Worm (Caenorhabditis elegans): ENCODE data around the gene agr-1.

The agr-1 gene

DNA sequence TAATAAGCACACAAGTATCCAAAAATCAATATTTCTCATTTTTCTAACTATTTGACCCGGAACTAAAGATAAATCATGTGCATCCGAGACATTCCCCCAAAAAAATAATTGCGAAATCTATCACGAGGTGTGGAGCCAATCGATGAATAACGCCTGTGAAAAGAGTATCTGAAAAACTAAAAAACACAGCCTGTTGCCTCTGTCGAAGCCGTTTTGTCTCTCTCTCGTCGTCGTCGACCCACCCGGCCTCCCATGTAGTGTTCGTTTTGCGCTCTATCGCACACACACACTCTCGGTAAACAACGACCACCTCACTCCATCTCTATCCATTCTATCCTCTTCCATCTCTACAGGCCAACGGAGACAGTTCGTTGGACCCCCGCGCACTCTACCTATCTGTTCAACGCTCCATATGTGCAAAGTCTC lies 7.8 kb upstream of the agr-1 start (continued):
- peak in 1 of 2 experiments; percentile 61 for TF ChIP-seq hif-1 (tag; optimal IDR thresholded peaks at IDR 0.05)
- TF ChIP-seq snpc-4 (tag; optimal IDR thresholded peaks at IDR 0.05): no peak
- peak; percentile 68 for TF ChIP-seq mep-1 (tag; optimal IDR thresholded peaks at IDR 0.05)
- TF ChIP-seq set-16 (GFP tag; IDR thresholded peaks at IDR 0.05): no peak
- TF ChIP-seq nhr-237 (tag; optimal IDR thresholded peaks at IDR 0.05): no peak
- TF ChIP-seq egl-43 (GFP tag; IDR thresholded peaks at IDR 0.05): peak; percentile 58; the same call in 1 of the 2 replicates
- TF ChIP-seq nhr-48 (tag; optimal IDR thresholded peaks at IDR 0.05): no peak
- peak; percentile 27 for TF ChIP-seq dve-1 (tag; optimal IDR thresholded peaks at IDR 0.05; ENCODE audit: insufficient read depth)
- no peak for TF ChIP-seq daf-8 (GFP tag; IDR thresholded peaks at IDR 0.05)
- no peak for TF ChIP-seq unc-130 (GFP tag; optimal IDR thresholded peaks at IDR 0.05)
- TF ChIP-seq aha-1 (tag): peak; percentile 90
- peak; percentile 34 for TF ChIP-seq ceh-28 (tag; optimal IDR thresholded peaks at IDR 0.05)
- peak; percentile 68 for TF ChIP-seq hmg-1.1 (GFP tag; IDR thresholded peaks at IDR 0.05)
- no peak for TF ChIP-seq ces-1 (GFP tag; optimal IDR thresholded peaks at IDR 0.05)
- TF ChIP-seq arid-1 (GFP tag; conservative IDR thresholded peaks at IDR 0.05): 0 out of 2 replicates have a peak, but pooled peaks have one; percentile 40
- TF ChIP-seq F49E8.2 (tag; optimal IDR thresholded peaks at IDR 0.05; ENCODE audit: borderline replicate concordance): no peak
- peak; percentile 29 for TF ChIP-seq F37D6.2 (tag; optimal IDR thresholded peaks at IDR 0.05)
- peak; percentile 95 for TF ChIP-seq hlh-30 (tag; optimal IDR thresholded peaks at IDR 0.05; ENCODE audit: insufficient read depth)
- peak; percentile 77; the same call in 1 of the 2 replicates for TF ChIP-seq D1046.2 (GFP tag; IDR thresholded peaks at IDR 0.05)
- TF ChIP-seq nhr-28 (tag; optimal IDR thresholded peaks at IDR 0.05): peak; percentile 80
- no peak for TF ChIP-seq snpc-1.2 (GFP tag; IDR thresholded peaks at IDR 0.05)
- TF ChIP-seq ceh-20 (GFP tag; IDR thresholded peaks at IDR 0.05): peak; percentile 77
- TF ChIP-seq daf-16 (GFP tag; optimal IDR thresholded peaks at IDR 0.05): peak in 1 of 2 experiments; percentile 57
- peak; percentile 20 for TF ChIP-seq daf-16 (tag; optimal IDR thresholded peaks at IDR 0.05)
- no peak for TF ChIP-seq F44E2.7 (GFP tag; IDR thresholded peaks at IDR 0.05)
- peak; percentile 44 for TF ChIP-seq dmd-6 (GFP tag; IDR thresholded peaks at IDR 0.05)
- no peak for TF ChIP-seq daf-19 (GFP tag; conservative IDR thresholded peaks at IDR 0.05)
- no peak for TF ChIP-seq lin-15B (tag; optimal IDR thresholded peaks at IDR 0.05)
- TF ChIP-seq madf-9 (GFP tag; conservative IDR thresholded peaks at IDR 0.05): 0 out of 2 replicates have a peak, but pooled peaks have one; percentile 23
- TF ChIP-seq nhr-10 (tag; optimal IDR thresholded peaks at IDR 0.05): no peak
- no peak for TF ChIP-seq Y75B8A.6 (GFP tag; IDR thresholded peaks at IDR 0.05)

ce11 chrII:6781983-6782382 lies 7.0 kb upstream of the agr-1 start:
- TF ChIP-seq unc-62 (GFP tag; optimal IDR thresholded peaks at IDR 0.05 in 1 of 2) (peak in 1 of 2 experiments; percentile 60), unc-62 (tag; optimal IDR thresholded peaks at IDR 0.05) (no peak), D1046.2 (GFP tag; IDR thresholded peaks at IDR 0.05) (no peak), lsy-2 (tag; optimal IDR thresholded peaks at IDR 0.05) (peak in 1 of 2 experiments; percentile 7), ces-1 (GFP tag; optimal IDR thresholded peaks at IDR 0.05) (no peak)

- TF ChIP-seq lin-13 (GFP tag; optimal IDR thresholded peaks at IDR 0.05) (no peak), tag-97 (GFP tag; IDR thresholded peaks at IDR 0.05) (no peak), nhr-77 (tag; optimal IDR thresholded peaks at IDR 0.05) (no peak), dpl-1 (GFP tag; optimal IDR thresholded peaks at IDR 0.05) (no peak), daf-8 (GFP tag; IDR thresholded peaks at IDR 0.05) (no peak), Y48G9A.11 (GFP tag; IDR thresholded peaks at IDR 0.05) (no peak), spr-1 (tag; optimal IDR thresholded peaks at IDR 0.05) (no peak), nhr-48 (tag; optimal IDR thresholded peaks at IDR 0.05) (no peak), dve-1 (tag; optimal IDR thresholded peaks at IDR 0.05; ENCODE audit: insufficient read depth) (peak; percentile 31), dmd-6 (GFP tag; IDR thresholded peaks at IDR 0.05) (peak; percentile 46; the same call in 1 of the 2 replicates), hlh-11 (tag; optimal IDR thresholded peaks at IDR 0.05) (peak; percentile 60), hlh-30 (tag; optimal IDR thresholded peaks at IDR 0.05; ENCODE audit: insufficient read depth) (peak; percentile 18), vab-7 (GFP tag; IDR thresholded peaks at IDR 0.05) (no peak), pqm-1 (tag; optimal IDR thresholded peaks at IDR 0.05) (peak; percentile 4), cey-2 (tag; optimal IDR thresholded peaks at IDR 0.05; ENCODE audit: borderline replicate concordance, insufficient read depth) (no peak), lin-39 (tag; optimal IDR thresholded peaks at IDR 0.05) (no peak), F44E2.7 (GFP tag; IDR thresholded peaks at IDR 0.05) (no peak), unc-62 (GFP tag; optimal IDR thresholded peaks at IDR 0.05 in 1 of 2) (peak in 1 of 2 experiments; percentile 55), unc-62 (tag; optimal IDR thresholded peaks at IDR 0.05) (no peak), tra-1 (GFP tag; IDR thresholded peaks at IDR 0.05) (0 out of 2 replicates have a peak, but pooled peaks have one; percentile 17), mdt-29 (GFP tag; IDR thresholded peaks at IDR 0.05) (peak; percentile 59; the same call in 1 of the 2 replicates), ztf-7 (tag; optimal IDR thresholded peaks at IDR 0.05) (no peak)
Measured at ce11 chrII:6781231-6781630, 6.3 kb upstream of the agr-1 start.
